Fruit fly (Drosophila melanogaster) whole organism, wandering third instar larva: Measurements from ENCODE around the gene CG9215.

ENCODE experiments used
- Abd-B ChIP-seq: fragments of >200 bp; optimal IDR thresholded peaks from 2 replicates; lab custom pipeline; 2017; ENCODE audit warnings: missing biosample characterization, missing genetic modification characterization
- CG32264 ChIP-seq: fragments of 200-800 bp; sonication (Bioruptor generic); optimal IDR thresholded peaks from 2 replicates; lab custom pipeline; 2016; ENCODE audit warnings: missing biosample characterization, missing genetic modification characterization
- CG9705 ChIP-seq: fragments of 200-800 bp; sonication (Bioruptor generic); optimal IDR thresholded peaks from 2 replicates; lab custom pipeline; 2018; ENCODE audit warnings: missing biosample characterization, mild to moderate bottlenecking, missing genetic modification characterization
- CrebA ChIP-seq: fragments of 200-800 bp; sonication (Bioruptor generic); optimal IDR thresholded peaks from 2 replicates; lab custom pipeline; 2016; ENCODE audit warnings: missing biosample characterization, mild to moderate bottlenecking, missing genetic modification characterization, borderline replicate concordance
- Dfd ChIP-seq: fragments of >200 bp; optimal IDR thresholded peaks from 2 replicates; lab custom pipeline; 2017; ENCODE audit warnings: missing biosample characterization, missing genetic modification characterization
- Dif ChIP-seq: fragments of 200-275, 200-300 bp; sonication (Bioruptor generic); optimal IDR thresholded peaks from 2 replicates; lab custom pipeline; 2018; ENCODE audit warnings: missing biosample characterization, missing genetic modification characterization; ENCODE audit not compliant: partially characterized antibody
- GATAd ChIP-seq: sonication (Bioruptor generic); optimal IDR thresholded peaks from 2 replicates; lab custom pipeline; 2016; ENCODE audit warnings: missing biosample characterization, missing genetic modification characterization
- HLH106 ChIP-seq: fragments of 200-800 bp; optimal IDR thresholded peaks from 3 replicates; lab custom pipeline; 2019; ENCODE audit warnings: missing biosample characterization, mild to moderate bottlenecking, missing genetic modification characterization, moderate library complexity
- Hnf4 ChIP-seq: fragments of 200-800 bp; sonication (Bioruptor generic); optimal IDR thresholded peaks from 2 replicates; lab custom pipeline; 2016; ENCODE audit warnings: missing biosample characterization, mild to moderate bottlenecking, missing genetic modification characterization
- Hr78 ChIP-seq: fragments of >200 bp; optimal IDR thresholded peaks from 2 replicates; lab custom pipeline; 2017; ENCODE audit warnings: missing biosample characterization, missing genetic modification characterization
- Hr83 ChIP-seq: fragments of 200-300 bp; sonication (Bioruptor generic); optimal IDR thresholded peaks from 2 replicates; lab custom pipeline; 2016; ENCODE audit warnings: missing biosample characterization, mild to moderate bottlenecking, missing genetic modification characterization, moderate library complexity; ENCODE audit not compliant: poor library complexity, severe bottlenecking
- Jra ChIP-seq: sonication (Bioruptor generic); optimal IDR thresholded peaks from 2 replicates; lab custom pipeline; 2016; ENCODE audit warnings: missing biosample characterization, missing genetic modification characterization
- Mio ChIP-seq: sonication (Bioruptor generic); optimal IDR thresholded peaks from 2 replicates; lab custom pipeline; 2016; ENCODE audit warnings: missing biosample characterization, missing genetic modification characterization
- Myc ChIP-seq: fragments of >200 bp; optimal IDR thresholded peaks from 2 replicates; lab custom pipeline; 2017
- N ChIP-seq: fragments of >200 bp; optimal IDR thresholded peaks from 2 replicates; lab custom pipeline; 2018; ENCODE audit warnings: missing biosample characterization, missing external identifiers, missing genetic modification characterization
- OdsH ChIP-seq: fragments of 200-800 bp; sonication (Bioruptor generic); optimal IDR thresholded peaks from 2 replicates; lab custom pipeline; 2016; ENCODE audit warnings: missing biosample characterization, mild to moderate bottlenecking, missing genetic modification characterization
- Sp1 ChIP-seq: fragments of 200-800 bp; sonication (Bioruptor generic); optimal IDR thresholded peaks from 3 replicates; lab custom pipeline; 2019; ENCODE audit warnings: missing biosample characterization, mild to moderate bottlenecking, missing genetic modification characterization, moderate library complexity
- Vsx2 ChIP-seq: fragments of 200-300, 225-300 bp; sonication (Bioruptor generic); optimal IDR thresholded peaks from 2 replicates; lab custom pipeline; 2018; ENCODE audit warnings: missing biosample characterization, missing genetic modification characterization; ENCODE audit not compliant: partially characterized antibody
- br ChIP-seq: fragments of 200-800 bp; sonication (Bioruptor generic); optimal IDR thresholded peaks from 2 replicates; lab custom pipeline; 2016; ENCODE audit warnings: missing biosample characterization, missing genetic modification characterization
- dl ChIP-seq, 2 experiments: fragments of 175-275, 200-275 bp in 1 of 2; fragments of 200-275 bp in 1 of 2; sonication (Bioruptor generic); optimal IDR thresholded peaks; lab custom pipeline; 2018; ENCODE audit warnings: mild to moderate bottlenecking in 2 of 2, missing biosample characterization in 2 of 2, missing genetic modification characterization in 2 of 2, moderate library complexity in 2 of 2; ENCODE audit not compliant: partially characterized antibody in 2 of 2, insufficient read depth in 1 of 2
- dmrt93B ChIP-seq: fragments of 200-800 bp; sonication (Bioruptor generic); optimal IDR thresholded peaks from 2 replicates; lab custom pipeline; 2018; ENCODE audit warnings: missing biosample characterization, mild to moderate bottlenecking, missing genetic modification characterization
- dsf ChIP-seq: sonication (Bioruptor generic); optimal IDR thresholded peaks from 2 replicates; lab custom pipeline; 2016; ENCODE audit warnings: missing biosample characterization, missing genetic modification characterization, borderline replicate concordance
- ey ChIP-seq: fragments of 200-800 bp; sonication (Bioruptor generic); optimal IDR thresholded peaks from 2 replicates; lab custom pipeline; 2016; ENCODE audit warnings: missing biosample characterization, missing genetic modification characterization
- foxo ChIP-seq, 2 experiments: fragments of 200-800 bp; sonication (Bioruptor generic); optimal IDR thresholded peaks; 2 replicates in 1 of 2; 3 replicates in 1 of 2; lab custom pipeline; 2016 to 2017; ENCODE audit warnings: missing biosample characterization in 2 of 2, missing genetic modification characterization in 2 of 2
- fru ChIP-seq: fragments of 200-800 bp; sonication (Bioruptor generic); optimal IDR thresholded peaks from 3 replicates; lab custom pipeline; 2016; ENCODE audit warnings: missing biosample characterization, mild to moderate bottlenecking, missing genetic modification characterization
- h ChIP-seq: fragments of 200-800 bp; sonication (Bioruptor generic); optimal IDR thresholded peaks from 3 replicates; lab custom pipeline; 2016; ENCODE audit warnings: missing biosample characterization, mild to moderate bottlenecking, missing genetic modification characterization
- jim ChIP-seq: fragments of 175-275, 200-325 bp; sonication (Bioruptor generic); optimal IDR thresholded peaks from 2 replicates; lab custom pipeline; 2016; ENCODE audit warnings: missing biosample characterization, mild to moderate bottlenecking, missing genetic modification characterization
- lola ChIP-seq: fragments of >200 bp; optimal IDR thresholded peaks from 2 replicates; lab custom pipeline; 2017; ENCODE audit warnings: missing biosample characterization, missing genetic modification characterization
- pan ChIP-seq: fragments of >200 bp; optimal IDR thresholded peaks from 2 replicates; lab custom pipeline; 2017
- psq ChIP-seq: fragments of 200-800 bp; sonication (Bioruptor generic); optimal IDR thresholded peaks from 3 replicates; lab custom pipeline; 2017; ENCODE audit warnings: missing biosample characterization, mild to moderate bottlenecking, missing genetic modification characterization, moderate library complexity
- rgr ChIP-seq: fragments of 200-800 bp; sonication (Bioruptor generic); optimal IDR thresholded peaks from 3 replicates; lab custom pipeline; 2016; ENCODE audit warnings: missing biosample characterization, mild to moderate bottlenecking, missing genetic modification characterization
- sage ChIP-seq: fragments of 200-800 bp; sonication (Bioruptor generic); optimal IDR thresholded peaks from 2 replicates; lab custom pipeline; 2016; ENCODE audit warnings: missing biosample characterization, mild to moderate bottlenecking, missing genetic modification characterization
- sv ChIP-seq: fragments of 200-800 bp; sonication (Bioruptor generic); optimal IDR thresholded peaks from 3 replicates; lab custom pipeline; 2016; ENCODE audit warnings: missing biosample characterization, missing genetic modification characterization
- tai ChIP-seq: sonication (Bioruptor generic); optimal IDR thresholded peaks from 2 replicates; lab custom pipeline; 2016; ENCODE audit warnings: missing biosample characterization, missing genetic modification characterization
- usp ChIP-seq: fragments of >200 bp; optimal IDR thresholded peaks from 2 replicates; lab custom pipeline; 2017; ENCODE audit warnings: missing biosample characterization, missing genetic modification characterization
- woc ChIP-seq: sonication (Bioruptor generic); optimal IDR thresholded peaks from 2 replicates; lab custom pipeline; 2016; ENCODE audit warnings: missing biosample characterization, mild to moderate bottlenecking, missing genetic modification characterization

CG9215 gene

DNA sequence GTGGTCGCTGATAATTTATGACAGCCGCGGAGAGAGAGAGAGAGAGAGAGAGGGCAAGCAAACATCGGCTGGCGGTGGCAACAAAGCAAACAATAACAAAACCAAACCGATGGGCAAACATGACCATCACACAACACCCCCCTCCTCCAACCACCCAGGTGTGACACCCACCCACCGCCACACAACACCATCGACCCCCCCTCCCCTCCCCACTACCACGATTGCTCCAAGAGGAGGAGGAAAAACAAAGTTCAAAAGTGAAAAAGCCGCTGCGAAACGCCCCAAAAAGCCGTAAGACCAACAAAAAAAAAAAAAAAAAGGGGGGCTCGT lies 36.9 kb upstream of the CG9215 start:
- TF ChIP-seq Dif (no peak), Dfd (GFP tag; lab: Kevin White, UChicago) (peak; percentile 29)

DNA sequence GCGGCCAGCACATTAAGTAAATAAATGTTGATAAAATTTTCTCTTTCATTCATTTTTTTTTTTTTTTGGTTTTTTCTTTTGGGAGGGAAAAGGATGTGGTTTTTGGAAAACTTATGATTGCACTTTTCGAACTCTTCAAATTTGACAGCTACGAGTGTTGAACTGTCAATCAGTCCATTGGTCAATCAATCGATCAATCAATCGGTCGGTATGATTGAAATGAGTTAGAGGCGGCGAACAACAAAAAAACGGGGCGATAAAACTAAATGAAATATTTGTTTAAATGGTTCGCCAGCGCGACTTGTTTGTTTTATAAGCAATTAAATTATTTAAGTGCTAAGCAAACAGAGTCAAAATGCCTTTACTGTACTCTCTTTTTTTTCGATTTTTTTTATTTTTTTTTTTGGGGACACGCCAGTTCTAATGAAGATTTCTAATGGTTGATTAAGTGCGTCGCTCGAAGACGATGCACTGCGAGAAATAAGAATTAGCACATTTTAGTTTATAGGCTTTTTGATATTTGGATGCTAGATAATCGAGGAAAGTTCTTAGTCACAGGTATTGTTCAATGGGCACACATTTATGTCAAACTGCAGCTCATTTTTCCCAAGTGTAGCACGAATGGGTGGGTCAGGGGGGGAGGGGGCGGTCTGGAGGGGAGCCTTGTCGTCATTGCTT lies 36.4 kb upstream of the CG9215 start:
- TF ChIP-seq Mio (GFP tag; lab: Kevin White, UChicago) (no peak), usp (GFP tag; lab: Kevin White, UChicago) (no peak), jim (GFP tag; lab: Kevin White, UChicago) (no peak), HLH106 (tag; lab: Kevin White, UChicago) (peak; percentile 26), Sp1 (GFP tag; lab: Kevin White, UChicago) (peak; percentile 12), h (GFP tag; lab: Kevin White, UChicago) (peak; percentile 39), Dfd (GFP tag; lab: Kevin White, UChicago) (no peak), N (GFP tag; lab: Kevin White, UChicago) (no peak), ey (GFP tag; lab: Kevin White, UChicago) (peak; percentile 44), foxo (GFP tag; optimal IDR thresholded peaks at IDR 0.05; lab: Kevin White, UChicago) (peak in 1 of 2 experiments; percentile 53), Abd-B (GFP tag; lab: Kevin White, UChicago) (no peak), Dif (no peak), fru (GFP tag; lab: Kevin White, UChicago) (peak; percentile 0), CrebA (GFP tag; lab: Kevin White, UChicago) (no peak), Hnf4 (GFP tag; lab: Kevin White, UChicago) (no peak), br (no peak), Vsx2 (GFP tag; lab: Kevin White, UChicago) (no peak), CG9705 (GFP tag; lab: Kevin White, UChicago) (no peak), Jra (GFP tag; lab: Kevin White, UChicago) (no peak), lola (GFP tag; lab: Kevin White, UChicago) (no peak), dmrt93B (GFP tag; lab: Kevin White, UChicago) (peak; percentile 23), Hr83 (no peak), Myc (lab: Kevin White, UChicago) (no peak), CG32264 (GFP tag; lab: Kevin White, UChicago) (no peak), Hr78 (no peak), sv (GFP tag; lab: Kevin White, UChicago) (peak; percentile 5), rgr (GFP tag; lab: Kevin White, UChicago) (peak; percentile 25), OdsH (GFP tag; lab: Kevin White, UChicago) (peak; percentile 39)
- TF ChIP-seq, all 38 proteins: peak for 10

DNA sequence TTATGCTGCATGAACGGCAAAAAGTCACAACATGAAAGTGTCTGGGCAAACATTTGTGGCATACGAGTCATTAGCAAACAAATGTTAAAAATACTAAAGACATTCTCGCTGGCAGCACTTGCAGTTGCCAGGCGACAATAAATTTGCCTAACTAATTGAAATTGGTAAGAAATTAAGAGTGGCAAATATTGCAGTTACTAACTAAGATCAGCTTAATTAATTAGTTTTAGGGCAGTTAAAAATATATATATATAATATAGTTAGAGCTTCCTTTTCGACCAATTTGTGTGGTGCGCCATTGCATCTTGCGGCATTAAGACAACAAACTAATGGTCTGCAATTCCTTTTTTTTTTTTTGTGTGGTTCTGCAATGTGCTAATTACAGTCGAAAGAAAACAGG lies 35.2 kb upstream of the CG9215 start:
- TF ChIP-seq psq (GFP tag; lab: Kevin White, UChicago): peak; percentile 24
- TF ChIP-seq CrebA (GFP tag; lab: Kevin White, UChicago): no peak
- TF ChIP-seq Hr78: no peak
- TF ChIP-seq br: no peak
- TF ChIP-seq Dfd (GFP tag; lab: Kevin White, UChicago): no peak
- no peak for TF ChIP-seq CG9705 (GFP tag; lab: Kevin White, UChicago)
- no peak for TF ChIP-seq ey (GFP tag; lab: Kevin White, UChicago)
- TF ChIP-seq Hr83: no peak
- TF ChIP-seq HLH106 (tag; lab: Kevin White, UChicago): peak; percentile 42
- no peak for TF ChIP-seq Abd-B (GFP tag; lab: Kevin White, UChicago)
- no peak for TF ChIP-seq woc (GFP tag; lab: Kevin White, UChicago)
- no peak for TF ChIP-seq Vsx2 (GFP tag; lab: Kevin White, UChicago)
- no peak for TF ChIP-seq fru (GFP tag; lab: Kevin White, UChicago)
- TF ChIP-seq Mio (GFP tag; lab: Kevin White, UChicago): no peak
- TF ChIP-seq tai (GFP tag; lab: Kevin White, UChicago): no peak
- TF ChIP-seq Myc (lab: Kevin White, UChicago): no peak
- TF ChIP-seq Dif: no peak
- no peak for TF ChIP-seq sage
- no peak for TF ChIP-seq usp (GFP tag; lab: Kevin White, UChicago)
- TF ChIP-seq foxo (GFP tag; optimal IDR thresholded peaks at IDR 0.05; lab: Kevin White, UChicago): peak in 1 of 2 experiments; percentile 37
- TF ChIP-seq h (GFP tag; lab: Kevin White, UChicago): peak; percentile 25
- no peak for TF ChIP-seq dsf
- TF ChIP-seq Hnf4 (GFP tag; lab: Kevin White, UChicago): peak; percentile 9
- TF ChIP-seq GATAd (GFP tag; lab: Kevin White, UChicago): no peak
- peak; percentile 19 for TF ChIP-seq Sp1 (GFP tag; lab: Kevin White, UChicago)
- TF ChIP-seq OdsH (GFP tag; lab: Kevin White, UChicago): peak; percentile 14
- peak; percentile 60 for TF ChIP-seq rgr (GFP tag; lab: Kevin White, UChicago)
- no peak for TF ChIP-seq N (GFP tag; lab: Kevin White, UChicago)
- TF ChIP-seq dl (GFP tag; optimal IDR thresholded peaks at IDR 0.05; lab: Kevin White, UChicago; ENCODE audit: insufficient read depth in 1 of 2, partially characterized antibody in 2 of 2): no peak
- TF ChIP-seq sv (GFP tag; lab: Kevin White, UChicago): no peak
- no peak for TF ChIP-seq jim (GFP tag; lab: Kevin White, UChicago)
- TF ChIP-seq pan (lab: Kevin White, UChicago): no peak
